Worm (Caenorhabditis elegans): Measurements from ENCODE around the gene smc-3.

DNA sequence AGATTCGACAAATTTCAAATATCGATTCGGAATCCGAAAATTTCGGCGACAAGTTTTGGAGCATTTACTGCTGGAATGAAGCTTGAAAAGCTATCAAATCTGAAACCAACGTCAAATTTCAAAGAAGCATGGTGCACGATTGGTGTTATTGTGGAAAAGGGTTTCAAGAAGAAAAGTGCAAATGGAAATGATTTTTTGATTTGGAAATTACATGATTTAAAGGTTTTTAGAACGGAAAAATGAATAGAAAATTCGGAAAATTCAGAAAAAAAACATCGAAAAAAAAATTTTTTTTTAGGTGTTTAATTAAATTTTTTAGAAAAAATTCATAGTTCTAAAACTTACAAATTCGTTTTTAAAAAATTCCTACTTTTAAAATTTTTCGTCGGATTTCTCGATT, 27.4 kb downstream of the smc-3 start, which contains the start of gene teg-1:
- no peak for TF ChIP-seq nhr-12 (tag; optimal IDR thresholded peaks at IDR 0.05)
- no peak for TF ChIP-seq ceh-83 (GFP tag; optimal IDR thresholded peaks at IDR 0.05)
- no peak for TF ChIP-seq ceh-39 (tag; optimal IDR thresholded peaks at IDR 0.05)
- TF ChIP-seq pha-4 (tag; optimal IDR thresholded peaks at IDR 0.05), result no peak
- TF ChIP-seq lsy-2 (tag; optimal IDR thresholded peaks at IDR 0.05), result no peak
- TF ChIP-seq nhr-2 (tag; optimal IDR thresholded peaks at IDR 0.05), result no peak
- TF ChIP-seq nhr-76 (tag; optimal IDR thresholded peaks at IDR 0.05), result no peak
- TF ChIP-seq sem-2 (GFP tag; optimal IDR thresholded peaks at IDR 0.05), result no peak
- TF ChIP-seq snpc-4 (tag; optimal IDR thresholded peaks at IDR 0.05), result no peak
- TF ChIP-seq mab-5 (tag; optimal IDR thresholded peaks at IDR 0.05), result no peak
- TF ChIP-seq elt-1 (tag; optimal IDR thresholded peaks at IDR 0.05; ENCODE audit: borderline replicate concordance, insufficient read depth), result no peak

Measured in whole organism, mixed stage, embryonic.